Worm (Caenorhabditis elegans): ENCODE results near the gene C43H6.6.
A peak's percentile ranks its signal among the peaks of the same experiment; 100 is the strongest.

The C43H6.6 gene

DNA sequence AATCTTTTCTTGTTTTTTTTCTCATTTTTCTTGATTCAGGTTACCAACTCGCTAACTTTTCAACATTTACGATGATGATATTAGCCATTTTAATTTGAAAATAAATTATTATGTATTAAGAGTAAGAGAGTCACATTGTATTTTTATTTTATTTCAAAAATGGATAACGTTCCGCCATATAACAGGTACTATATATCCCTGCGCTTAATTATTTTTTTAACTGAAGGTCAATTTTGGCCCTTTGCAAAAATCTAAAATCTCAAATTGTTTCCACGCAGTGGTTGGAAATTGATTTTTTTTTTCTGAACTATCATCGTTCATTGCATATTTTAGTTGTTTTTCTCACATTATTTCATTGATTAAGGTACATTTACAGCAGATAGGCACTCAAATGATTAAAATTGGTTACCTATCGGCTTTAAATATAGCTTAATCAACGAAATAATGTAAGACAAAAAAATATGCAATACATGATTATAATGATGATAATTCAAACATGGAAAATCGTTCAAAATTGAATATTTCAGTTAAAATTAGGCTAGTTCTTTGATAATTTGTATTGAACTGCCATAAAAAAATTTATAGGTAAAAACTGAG, 30.3 kb upstream of the C43H6.6 start (continued):
- peak; percentile 79 for TF ChIP-seq somi-1 (GFP tag; optimal IDR thresholded peaks at IDR 0.05)
- TF ChIP-seq mcd-1 (GFP tag; IDR thresholded peaks at IDR 0.05), result peak; percentile 61; the same call in 1 of the 2 replicates
- TF ChIP-seq lin-35 (GFP tag; optimal IDR thresholded peaks at IDR 0.05), result peak in 2 of 3 experiments; percentile 50 to 91
- TF ChIP-seq Y56A3A.18 (GFP tag; IDR thresholded peaks at IDR 0.05), result peak; percentile 95
- TF ChIP-seq lin-40 (tag; optimal IDR thresholded peaks at IDR 0.05), result peak; percentile 99
- peak; percentile 43 for TF ChIP-seq nhr-179 (tag; optimal IDR thresholded peaks at IDR 0.05)
- peak in 1 of 2 experiments; percentile 85 for TF ChIP-seq let-607 (tag; optimal IDR thresholded peaks at IDR 0.05)
- TF ChIP-seq chd-7 (tag; optimal IDR thresholded peaks at IDR 0.05), result peak; percentile 9
- no peak for TF ChIP-seq F55B11.4 (tag; optimal IDR thresholded peaks at IDR 0.05; ENCODE audit: borderline replicate concordance, insufficient read depth)
- TF ChIP-seq ztf-26 (tag; optimal IDR thresholded peaks at IDR 0.05), result peak; percentile 98
- TF ChIP-seq dpff-1 (tag; optimal IDR thresholded peaks at IDR 0.05), result peak; percentile 26
- no peak for TF ChIP-seq ceh-40 (GFP tag; IDR thresholded peaks at IDR 0.05)
- peak; percentile 71 for TF ChIP-seq tbp1 (GFP tag; optimal IDR thresholded peaks at IDR 0.05)
- peak; percentile 92 for TF ChIP-seq Y53G8AR.9 (GFP tag; conservative IDR thresholded peaks at IDR 0.05)
- TF ChIP-seq unc-130 (GFP tag; optimal IDR thresholded peaks at IDR 0.05), result peak; percentile 9
- peak; percentile 87 for TF ChIP-seq madf-10 (tag; optimal IDR thresholded peaks at IDR 0.05)
- no peak for TF ChIP-seq him-1 (tag; optimal IDR thresholded peaks at IDR 0.05)
- peak; percentile 44 for TF ChIP-seq B0261.1 (tag; optimal IDR thresholded peaks at IDR 0.05)
- peak; percentile 59; the same call in 1 of the 2 replicates for TF ChIP-seq rcor-1 (GFP tag; IDR thresholded peaks at IDR 0.05)
- TF ChIP-seq K12H6.12 (tag; optimal IDR thresholded peaks at IDR 0.05), result peak; percentile 68
- peak; percentile 91 for TF ChIP-seq tlf-1 (GFP tag; optimal IDR thresholded peaks at IDR 0.05)
- peak; percentile 52 for TF ChIP-seq ztf-3 (GFP tag; optimal IDR thresholded peaks at IDR 0.05)
- TF ChIP-seq ekl-4 (GFP tag; IDR thresholded peaks at IDR 0.05), result peak; percentile 16; the same call in 1 of the 2 replicates
- no peak for TF ChIP-seq cebp-1 (GFP tag; IDR thresholded peaks at IDR 0.05)
- TF ChIP-seq cebp-1 (tag; optimal IDR thresholded peaks at IDR 0.05), result peak; percentile 87
- TF ChIP-seq bed-2 (GFP tag; IDR thresholded peaks at IDR 0.05), result no peak
- TF ChIP-seq Y53F4B.3 (GFP tag; IDR thresholded peaks at IDR 0.05), result no peak
- TF ChIP-seq nhr-27 (tag; optimal IDR thresholded peaks at IDR 0.05), result peak; percentile 6
- no peak for TF ChIP-seq bed-1 (GFP tag; IDR thresholded peaks at IDR 0.05)
- no peak for TF ChIP-seq athp-1 (tag; optimal IDR thresholded peaks at IDR 0.05)
- TF ChIP-seq atf-7 (tag; optimal IDR thresholded peaks at IDR 0.05), result peak; percentile 62
- TF ChIP-seq snpc-4 (GFP tag; optimal IDR thresholded peaks at IDR 0.05), result no peak
- peak in 3 of 4 experiments; percentile 56 to 68 (median 67) for TF ChIP-seq snpc-4 (tag; optimal IDR thresholded peaks at IDR 0.05)
- TF ChIP-seq snpc-1.3 (tag; optimal IDR thresholded peaks at IDR 0.05; ENCODE audit: insufficient read depth), result no peak
- peak; percentile 53 for TF ChIP-seq ztf-18 (tag; optimal IDR thresholded peaks at IDR 0.05)
- peak; percentile 71 for TF ChIP-seq nhr-80 (tag; optimal IDR thresholded peaks at IDR 0.05)
- TF ChIP-seq repo-1 (tag; optimal IDR thresholded peaks at IDR 0.05), result peak; percentile 93
- TF ChIP-seq attf-5 (GFP tag; optimal IDR thresholded peaks at IDR 0.05), result no peak
- TF ChIP-seq rec-8 (tag; optimal IDR thresholded peaks at IDR 0.05), result peak in 1 of 2 experiments; percentile 27
- no peak for TF ChIP-seq fkh-3 (tag; optimal IDR thresholded peaks at IDR 0.05)
- peak; percentile 33 for TF ChIP-seq ztf-22 (GFP tag; optimal IDR thresholded peaks at IDR 0.05)
- peak; percentile 96 for TF ChIP-seq gei-17 (GFP tag; optimal IDR thresholded peaks at IDR 0.05)
- peak; percentile 1 for TF ChIP-seq F10E7.11 (tag; optimal IDR thresholded peaks at IDR 0.05)
- peak; percentile 66; the same call in 1 of the 2 replicates for TF ChIP-seq hmg-1.2 (GFP tag; IDR thresholded peaks at IDR 0.05)
- TF ChIP-seq egl-44 (GFP tag; IDR thresholded peaks at IDR 0.05), result 0 out of 2 replicates have a peak, but pooled peaks have one; percentile 60
- TF ChIP-seq lin-54 (GFP tag; optimal IDR thresholded peaks at IDR 0.05), result peak; percentile 76

All from whole organism, young adult.